Worm (Caenorhabditis elegans) whole organism, late embryonic: ENCODE data around the gene ZC250.2.

Source experiments
- Y22D7AL.16 ChIP-seq: sonication (generic microtip); optimal IDR thresholded peaks from 2 replicates; lab custom pipeline; 2016; ENCODE audit warnings: missing genetic modification characterization, missing compliant biosample characterization
- ahr-1 ChIP-seq: sonication (generic microtip); optimal IDR thresholded peaks from 2 replicates; lab custom pipeline; 2016; ENCODE audit warnings: missing genetic modification characterization, missing compliant biosample characterization
- ama-1 ChIP-seq: fragments of 150-350 bp; optimal IDR thresholded peaks from 2 replicates; lab custom pipeline; 2014
- ceh-6 ChIP-seq: fragments of 200-800 bp; sonication (Bioruptor generic); optimal IDR thresholded peaks from 2 replicates; lab custom pipeline; 2018; ENCODE audit warnings: mild to moderate bottlenecking, missing genetic modification characterization, missing compliant biosample characterization
- elt-2 ChIP-seq: sonication (generic microtip); optimal IDR thresholded peaks from 2 replicates; lab custom pipeline; 2016; ENCODE audit warnings: missing genetic modification reagents, missing genetic modification characterization, missing compliant biosample characterization
- hlh-30 ChIP-seq: sonication (generic microtip); optimal IDR thresholded peaks from 2 replicates; lab custom pipeline; 2017; ENCODE audit warnings: antibody characterized with exemption, missing genetic modification characterization, missing compliant biosample characterization; ENCODE audit not compliant: insufficient read depth

DNA sequence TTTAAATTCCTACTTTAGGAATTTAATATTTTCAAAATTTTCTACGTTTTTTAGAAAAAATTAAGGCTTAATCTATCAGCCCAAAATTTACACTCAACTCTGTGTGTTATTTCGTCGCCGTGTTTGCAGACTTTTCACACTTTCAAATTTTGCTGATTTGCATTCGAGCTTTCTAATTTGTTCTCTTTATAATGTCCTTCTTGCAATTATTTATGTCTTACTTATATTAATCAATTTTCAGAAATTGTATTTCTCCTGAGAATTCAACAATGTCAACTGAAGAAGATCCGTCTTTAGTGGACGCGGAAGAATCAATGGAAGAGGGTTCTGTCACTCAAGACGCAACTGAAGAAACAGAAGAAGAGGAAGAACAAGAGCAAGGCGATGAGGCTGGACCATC, 34.5 kb downstream of the ZC250.2 start, which contains the start of gene let-418:
- no peak for TF ChIP-seq ama-1
- TF ChIP-seq hlh-30 (tag; lab: Kevin White, UChicago) = no peak
- TF ChIP-seq ceh-6 = no peak
- TF ChIP-seq elt-2 (tag; lab: Kevin White, UChicago) = no peak
- no peak for TF ChIP-seq ahr-1 (tag; lab: Kevin White, UChicago)
- TF ChIP-seq Y22D7AL.16 (tag; lab: Kevin White, UChicago) = no peak
